Fruit fly (Drosophila melanogaster): ENCODE data around the gene polybromo.

Gene polybromo

DNA sequence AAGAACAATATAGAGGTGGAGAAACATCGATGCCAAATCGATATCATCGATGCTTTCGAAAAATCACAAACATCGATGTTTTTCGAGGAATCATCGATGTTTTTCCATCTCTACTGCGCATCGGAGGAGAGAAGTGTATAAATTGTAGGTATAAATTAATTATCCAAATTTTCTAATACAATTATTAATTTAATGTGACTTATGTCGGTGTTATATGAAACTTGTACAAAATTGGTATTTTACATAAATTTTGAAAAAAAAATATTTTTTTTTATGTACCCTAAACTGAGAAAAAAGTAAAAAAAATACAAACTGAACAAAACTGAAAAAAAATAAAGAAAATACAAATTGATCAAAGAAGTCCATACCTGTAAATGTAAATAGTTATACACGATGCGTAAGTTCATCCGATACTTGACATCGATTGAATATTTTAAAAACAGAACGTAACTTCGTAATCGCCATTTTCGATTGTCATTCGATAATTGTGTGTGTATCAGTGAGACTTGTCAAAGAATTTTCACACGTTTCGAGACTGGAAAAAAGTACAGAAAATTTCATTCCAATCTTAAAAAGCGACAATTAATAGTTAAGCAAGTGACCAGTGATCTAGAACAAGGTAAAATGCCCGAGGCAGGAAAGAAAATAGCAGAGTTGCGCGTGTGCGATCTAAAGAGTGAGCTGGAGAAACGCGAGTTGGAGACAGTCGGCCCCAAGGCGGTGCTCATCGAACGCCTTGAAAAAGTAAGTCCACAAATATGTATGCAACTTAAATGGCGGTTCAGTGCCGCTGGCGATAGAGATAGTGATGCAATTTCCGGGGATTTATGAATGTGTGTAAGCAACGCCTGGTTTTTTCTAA, 12.2 kb upstream of the polybromo start, which contains the start of the genes CG5808 and Saf-B (continued):
- TF ChIP-seq Ets97D (GFP tag; optimal IDR thresholded peaks at IDR 0.05) (peak; percentile 26), prd (optimal IDR thresholded peaks at IDR 0.05) (no peak), prd (GFP tag; IDR thresholded peaks at IDR 0.05) (peak; percentile 65), Oli (tag; optimal IDR thresholded peaks at IDR 0.05) (peak; percentile 13), CG15011 (GFP tag; optimal IDR thresholded peaks at IDR 0.05) (no peak), CG17612 (GFP tag; IDR thresholded peaks at IDR 0.05) (no peak), Sry-δ (GFP tag; optimal IDR thresholded peaks at IDR 0.05) (peak; percentile 86), nom (GFP tag; optimal IDR thresholded peaks at IDR 0.05) (no peak), odd (GFP tag; optimal IDR thresholded peaks at IDR 0.05) (no peak), CG7839 (tag; optimal IDR thresholded peaks at IDR 0.05) (no peak), CG12104 (GFP tag; optimal IDR thresholded peaks at IDR 0.05) (peak; percentile 74), B-H1 (GFP tag; IDR thresholded peaks at IDR 0.05) (no peak; the same call in 2 of the 3 replicates), yki (optimal IDR thresholded peaks at IDR 0.05) (no peak), CG33213 (GFP tag; optimal IDR thresholded peaks at IDR 0.05) (no peak), CG14050 (GFP tag; IDR thresholded peaks at IDR 0.05) (no peak), al (GFP tag; IDR thresholded peaks at IDR 0.05) (0 out of 2 replicates have a peak, but pooled peaks have one; percentile 34), Dad (GFP tag; optimal IDR thresholded peaks at IDR 0.05) (no peak), jing (GFP tag; optimal IDR thresholded peaks at IDR 0.05) (no peak), Pdp1 (GFP tag; optimal IDR thresholded peaks at IDR 0.05) (no peak), fu2 (GFP tag; optimal IDR thresholded peaks at IDR 0.05) (no peak), Hr3 (GFP tag; optimal IDR thresholded peaks at IDR 0.05) (no peak), Rfx (GFP tag; IDR thresholded peaks at IDR 0.05) (peak; percentile 53; the same call in 1 of the 2 replicates), dimm (GFP tag; IDR thresholded peaks at IDR 0.05) (no peak), Lhr (GFP tag; optimal IDR thresholded peaks at IDR 0.05) (peak; percentile 59), Camta (GFP tag; optimal IDR thresholded peaks at IDR 0.05) (no peak), pzg (GFP tag; optimal IDR thresholded peaks at IDR 0.05) (peak; percentile 29), CG12071 (GFP tag; optimal IDR thresholded peaks at IDR 0.05) (no peak), CG15269 (tag; optimal IDR thresholded peaks at IDR 0.05) (no peak), CG17802 (tag; optimal IDR thresholded peaks at IDR 0.05) (peak; percentile 2), CG12769 (tag; optimal IDR thresholded peaks at IDR 0.05) (no peak), salm (tag; optimal IDR thresholded peaks at IDR 0.05) (no peak), gt (GFP tag; IDR thresholded peaks at IDR 0.05) (no peak), pan (optimal IDR thresholded peaks at IDR 0.05) (no peak), pan (GFP tag; optimal IDR thresholded peaks at IDR 0.05 in 1 of 2, IDR thresholded peaks at IDR 0.05 in 1 of 2) (peak in 1 of 2 experiments; percentile 63), CG5180 (GFP tag; optimal IDR thresholded peaks at IDR 0.05) (no peak), E2f2 (GFP tag; IDR thresholded peaks at IDR 0.05) (no peak), sc (optimal IDR thresholded peaks at IDR 0.05) (no peak), sc (GFP tag; optimal IDR thresholded peaks at IDR 0.05) (no peak), ab (GFP tag; optimal IDR thresholded peaks at IDR 0.05) (no peak), CG2712 (tag; optimal IDR thresholded peaks at IDR 0.05) (peak; percentile 61), D (optimal IDR thresholded peaks at IDR 0.05) (no peak), D (GFP tag; optimal IDR thresholded peaks at IDR 0.05) (peak; percentile 27), CG7963 (GFP tag; IDR thresholded peaks at IDR 0.05; ENCODE audit: partially characterized antibody) (peak; percentile 81), CG3847 (GFP tag; IDR thresholded peaks at IDR 0.05) (peak; percentile 41; the same call in 1 of the 2 replicates), CG4404 (GFP tag; IDR thresholded peaks at IDR 0.05) (peak; percentile 48; the same call in 1 of the 2 replicates), CG11723 (GFP tag; optimal IDR thresholded peaks at IDR 0.05) (no peak), CG6689 (GFP tag; IDR thresholded peaks at IDR 0.05) (peak; percentile 70), CG17829 (tag; optimal IDR thresholded peaks at IDR 0.05) (peak; percentile 71), CG5245 (GFP tag; optimal IDR thresholded peaks at IDR 0.05) (peak; percentile 57), dpn (GFP tag; optimal IDR thresholded peaks at IDR 0.05) (peak in 1 of 2 experiments; percentile 32)
